Worm (Caenorhabditis elegans): Measurements from ENCODE around the gene srbc-21.

The srbc-21 gene

ce11 chrV:2155232-2155631 is at the start of gene srbc-21:
TSS of gene srbc-21 (plus strand) at chrV:2155532.
- TF ChIP-seq med-1 (GFP tag; optimal IDR thresholded peaks at IDR 0.05; ENCODE audit: insufficient read depth) (no peak), T22C8.4 (GFP tag; IDR thresholded peaks at IDR 0.05) (no peak), cog-1 (tag; optimal IDR thresholded peaks at IDR 0.05) (no peak), tab-1 (GFP tag; IDR thresholded peaks at IDR 0.05) (no peak), ztf-23 (GFP tag; IDR thresholded peaks at IDR 0.05) (no peak), klf-2 (GFP tag; conservative IDR thresholded peaks at IDR 0.05) (no peak), ztf-29 (GFP tag; IDR thresholded peaks at IDR 0.05) (no peak), flt-1 (GFP tag; IDR thresholded peaks at IDR 0.05) (no peak), ref-1 (GFP tag; conservative IDR thresholded peaks at IDR 0.05) (no peak)

- TF ChIP-seq cog-1 (tag; optimal IDR thresholded peaks at IDR 0.05), result no peak
- TF ChIP-seq ref-1 (GFP tag; conservative IDR thresholded peaks at IDR 0.05), result no peak
- no peak for TF ChIP-seq tab-1 (GFP tag; IDR thresholded peaks at IDR 0.05)
- no peak for TF ChIP-seq ztf-23 (GFP tag; IDR thresholded peaks at IDR 0.05)
- no peak for TF ChIP-seq klf-2 (GFP tag; conservative IDR thresholded peaks at IDR 0.05)
Measured at ce11 chrV:2105976-2106375, 49.4 kb upstream of the srbc-21 start, which contains the start of gene F22F7.4. TSS of gene F22F7.4 (minus strand) at chrV:2106076.

- no peak for TF ChIP-seq klf-2 (GFP tag; conservative IDR thresholded peaks at IDR 0.05)
- TF ChIP-seq med-1 (GFP tag; optimal IDR thresholded peaks at IDR 0.05; ENCODE audit: insufficient read depth), result no peak
- TF ChIP-seq ref-1 (GFP tag; conservative IDR thresholded peaks at IDR 0.05), result no peak
- no peak for TF ChIP-seq cog-1 (tag; optimal IDR thresholded peaks at IDR 0.05)
- no peak for TF ChIP-seq ztf-29 (GFP tag; IDR thresholded peaks at IDR 0.05)
- TF ChIP-seq tab-1 (GFP tag; IDR thresholded peaks at IDR 0.05), result no peak
- TF ChIP-seq T22C8.4 (GFP tag; IDR thresholded peaks at IDR 0.05), result no peak
- TF ChIP-seq ztf-23 (GFP tag; IDR thresholded peaks at IDR 0.05), result no peak
Measured at ce11 chrV:2109295-2109694, 46.0 kb upstream of the srbc-21 start, which contains the start of gene ckb-4. TSS of gene ckb-4 (minus strand) at chrV:2109434.

- TF ChIP-seq cog-1 (tag; optimal IDR thresholded peaks at IDR 0.05) (no peak), ref-1 (GFP tag; conservative IDR thresholded peaks at IDR 0.05) (no peak), ztf-29 (GFP tag; IDR thresholded peaks at IDR 0.05) (no peak), klf-2 (GFP tag; conservative IDR thresholded peaks at IDR 0.05) (no peak), ztf-23 (GFP tag; IDR thresholded peaks at IDR 0.05) (no peak)
Measured at ce11 chrV:2110368-2110767, 45.0 kb upstream of the srbc-21 start, which contains the start of gene F22F7.3. TSS of gene F22F7.3 (plus strand) at chrV:2110668.

DNA sequence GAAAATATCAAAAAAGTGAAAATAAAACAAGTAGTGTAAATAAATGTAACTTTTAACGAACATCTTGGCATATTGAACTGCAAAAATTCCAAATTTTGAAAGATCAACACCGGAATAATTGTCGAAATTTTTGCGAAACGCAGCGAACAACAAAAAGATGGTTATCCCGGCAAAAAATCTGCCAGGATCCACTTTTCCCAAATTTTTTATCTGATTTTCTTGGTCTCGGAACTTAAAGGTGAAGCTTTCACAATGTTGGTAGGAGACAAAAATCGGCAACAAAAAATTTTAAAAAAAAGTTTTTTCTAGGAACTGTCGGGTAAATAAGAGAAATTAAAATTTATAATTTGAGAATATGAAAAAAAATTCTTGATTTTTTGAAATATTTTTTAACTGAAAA is 36.8 kb upstream of the srbc-21 start, which contains the start of gene bgnt-1.2:
TSS of gene bgnt-1.2 (minus strand) at position 101 of the 400 bp plus-strand sequence.
- TF ChIP-seq flt-1 (GFP tag; IDR thresholded peaks at IDR 0.05) (no peak), T22C8.4 (GFP tag; IDR thresholded peaks at IDR 0.05) (no peak), tab-1 (GFP tag; IDR thresholded peaks at IDR 0.05) (no peak), med-1 (GFP tag; optimal IDR thresholded peaks at IDR 0.05; ENCODE audit: insufficient read depth) (no peak), ztf-29 (GFP tag; IDR thresholded peaks at IDR 0.05) (no peak), ztf-23 (GFP tag; IDR thresholded peaks at IDR 0.05) (no peak), cog-1 (tag; optimal IDR thresholded peaks at IDR 0.05) (no peak), klf-2 (GFP tag; conservative IDR thresholded peaks at IDR 0.05) (no peak)

ce11 chrV:2119529-2119928 is 35.8 kb upstream of the srbc-21 start, which contains the start of gene F22F7.11:
TSS of gene F22F7.11 (plus strand) at chrV:2119829.
- TF ChIP-seq ztf-23 (GFP tag; IDR thresholded peaks at IDR 0.05), result no peak
- no peak for TF ChIP-seq flt-1 (GFP tag; IDR thresholded peaks at IDR 0.05)
- TF ChIP-seq cog-1 (tag; optimal IDR thresholded peaks at IDR 0.05), result no peak
- TF ChIP-seq tab-1 (GFP tag; IDR thresholded peaks at IDR 0.05), result no peak
- no peak for TF ChIP-seq ztf-29 (GFP tag; IDR thresholded peaks at IDR 0.05)
- TF ChIP-seq ref-1 (GFP tag; conservative IDR thresholded peaks at IDR 0.05), result no peak
- TF ChIP-seq T22C8.4 (GFP tag; IDR thresholded peaks at IDR 0.05), result no peak
- no peak for TF ChIP-seq klf-2 (GFP tag; conservative IDR thresholded peaks at IDR 0.05)
- TF ChIP-seq med-1 (GFP tag; optimal IDR thresholded peaks at IDR 0.05; ENCODE audit: insufficient read depth), result no peak

DNA sequence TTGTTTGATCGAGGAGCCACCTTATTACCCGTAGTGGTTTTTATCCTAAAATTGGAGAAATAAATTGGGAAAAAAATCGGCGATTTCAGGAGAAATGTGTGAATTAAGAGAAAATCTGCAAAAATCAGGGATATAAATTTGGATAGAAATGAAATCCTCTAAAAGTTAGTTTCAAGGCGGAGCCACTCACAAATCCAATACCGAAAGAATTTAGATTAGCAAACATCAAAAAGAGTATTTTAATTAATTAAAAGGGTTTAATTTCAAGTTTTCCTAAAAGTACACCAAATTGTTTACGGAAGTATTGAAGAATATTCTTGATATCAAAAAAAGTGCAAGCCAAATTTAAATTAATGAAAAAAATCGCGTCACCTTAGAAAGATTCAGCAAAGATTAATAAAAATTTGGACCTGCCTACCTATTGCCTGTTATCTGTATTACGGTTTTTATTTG is 33.4 kb upstream of the srbc-21 start, which contains the start of gene F22F7.8:
TSS of gene F22F7.8 (minus strand) at position 51 of the 453 bp plus-strand sequence.
- TF ChIP-seq T22C8.4 (GFP tag; IDR thresholded peaks at IDR 0.05) (no peak), ref-1 (GFP tag; conservative IDR thresholded peaks at IDR 0.05) (no peak), ztf-23 (GFP tag; IDR thresholded peaks at IDR 0.05) (no peak), flt-1 (GFP tag; IDR thresholded peaks at IDR 0.05) (no peak), med-1 (GFP tag; optimal IDR thresholded peaks at IDR 0.05; ENCODE audit: insufficient read depth) (no peak), klf-2 (GFP tag; conservative IDR thresholded peaks at IDR 0.05) (no peak), tab-1 (GFP tag; IDR thresholded peaks at IDR 0.05) (no peak), cog-1 (tag; optimal IDR thresholded peaks at IDR 0.05) (no peak)

ce11 chrV:2122517-2122916 is 32.8 kb upstream of the srbc-21 start, which contains the start of gene F22F7.2:
TSS of gene F22F7.2 (plus strand) at chrV:2122782.
- no peak for TF ChIP-seq tab-1 (GFP tag; IDR thresholded peaks at IDR 0.05)
- TF ChIP-seq ztf-23 (GFP tag; IDR thresholded peaks at IDR 0.05), result no peak
- no peak for TF ChIP-seq ref-1 (GFP tag; conservative IDR thresholded peaks at IDR 0.05)
- TF ChIP-seq ztf-29 (GFP tag; IDR thresholded peaks at IDR 0.05), result no peak
- TF ChIP-seq flt-1 (GFP tag; IDR thresholded peaks at IDR 0.05), result no peak
- no peak for TF ChIP-seq cog-1 (tag; optimal IDR thresholded peaks at IDR 0.05)
- no peak for TF ChIP-seq T22C8.4 (GFP tag; IDR thresholded peaks at IDR 0.05)
- no peak for TF ChIP-seq med-1 (GFP tag; optimal IDR thresholded peaks at IDR 0.05; ENCODE audit: insufficient read depth)
- TF ChIP-seq klf-2 (GFP tag; conservative IDR thresholded peaks at IDR 0.05), result no peak

- TF ChIP-seq med-1 (GFP tag; optimal IDR thresholded peaks at IDR 0.05; ENCODE audit: insufficient read depth) (no peak), tab-1 (GFP tag; IDR thresholded peaks at IDR 0.05) (no peak), ztf-29 (GFP tag; IDR thresholded peaks at IDR 0.05) (no peak), T22C8.4 (GFP tag; IDR thresholded peaks at IDR 0.05) (no peak), flt-1 (GFP tag; IDR thresholded peaks at IDR 0.05) (no peak), ztf-23 (GFP tag; IDR thresholded peaks at IDR 0.05) (no peak), ref-1 (GFP tag; conservative IDR thresholded peaks at IDR 0.05) (no peak), klf-2 (GFP tag; conservative IDR thresholded peaks at IDR 0.05) (no peak), cog-1 (tag; optimal IDR thresholded peaks at IDR 0.05) (no peak)
Measured at ce11 chrV:2123164-2123563, 32.2 kb upstream of the srbc-21 start.

ce11 chrV:2126554-2126953 is 28.8 kb upstream of the srbc-21 start:
- no peak for TF ChIP-seq flt-1 (GFP tag; IDR thresholded peaks at IDR 0.05)
- 0 out of 2 replicates have a peak, but pooled peaks have one; percentile 19 for TF ChIP-seq T22C8.4 (GFP tag; IDR thresholded peaks at IDR 0.05)

Data from whole organism, midembryonic.